Fruit fly (Drosophila melanogaster) whole organism, embryonic: Measurements from ENCODE around the gene CG14507.

ENCODE experiments used
- Abd-B ChIP-seq: fragments of 200-800 bp; sonication (Bioruptor generic); optimal IDR thresholded peaks from 2 replicates; lab custom pipeline; 2018; ENCODE audit warnings: missing biosample characterization, mild to moderate bottlenecking, missing genetic modification characterization, moderate library complexity
- Adf1 ChIP-seq: fragments of 200-800 bp; sonication (Bioruptor generic); IDR thresholded peaks from 2 replicates; pipeline ENCODE4 v1.3.6; 2022; ENCODE audit warnings: missing biosample characterization, missing genetic modification characterization
- Antp ChIP-seq: fragments of 200-800 bp; sonication (Bioruptor generic); optimal IDR thresholded peaks from 3 replicates; lab custom pipeline; 2016; ENCODE audit warnings: missing biosample characterization, missing genetic modification characterization
- BEAF-32 ChIP-seq: fragments of 200-800 bp; sonication (Bioruptor generic); optimal IDR thresholded peaks from 3 replicates; lab custom pipeline; 2017; ENCODE audit warnings: missing biosample characterization, missing genetic modification characterization, mild to moderate bottlenecking, moderate library complexity, missing genetic modification reagents
- CG10209 ChIP-seq: fragments of 200-800 bp; sonication (Bioruptor generic); optimal IDR thresholded peaks from 3 replicates; lab custom pipeline; 2017; ENCODE audit warnings: missing biosample characterization, mild to moderate bottlenecking, missing genetic modification characterization, missing genetic modification reagents
- CG11504 ChIP-seq: fragments of 200-800 bp; sonication (Bioruptor generic); optimal IDR thresholded peaks from 3 replicates; lab custom pipeline; 2019; ENCODE audit warnings: missing biosample characterization, mild to moderate bottlenecking, missing genetic modification characterization, moderate library complexity
- CG12744 ChIP-seq: fragments of 200-800 bp; sonication (Bioruptor generic); optimal IDR thresholded peaks from 2 replicates; lab custom pipeline; 2016; ENCODE audit warnings: missing biosample characterization, missing genetic modification characterization
- CG13894 ChIP-seq: fragments of 200-800 bp; sonication (Bioruptor generic); optimal IDR thresholded peaks from 3 replicates; lab custom pipeline; 2018; ENCODE audit warnings: missing biosample characterization, mild to moderate bottlenecking, missing genetic modification characterization, moderate library complexity
- CG15269 ChIP-seq: fragments of 200-800 bp; sonication (Bioruptor generic); optimal IDR thresholded peaks from 2 replicates; lab custom pipeline; 2018; ENCODE audit warnings: missing biosample characterization, mild to moderate bottlenecking, missing genetic modification characterization, moderate library complexity
- CG16863 ChIP-seq: fragments of 200-800 bp; sonication (Bioruptor generic); optimal IDR thresholded peaks from 3 replicates; lab custom pipeline; 2016; ENCODE audit warnings: missing biosample characterization, missing genetic modification characterization
- CG17361 ChIP-seq: fragments of 200-800 bp; sonication (Bioruptor generic); IDR thresholded peaks from 3 replicates; pipeline ENCODE4 v1.3.6; 2022; ENCODE audit warnings: missing biosample characterization, missing genetic modification characterization
- CG2678 ChIP-seq: fragments of 200-800 bp; sonication (Bioruptor generic); optimal IDR thresholded peaks from 3 replicates; lab custom pipeline; 2019; ENCODE audit warnings: missing biosample characterization, mild to moderate bottlenecking, missing genetic modification characterization, moderate library complexity
- CG34224 ChIP-seq: fragments of 200-800 bp; sonication (Bioruptor generic); IDR thresholded peaks from 3 replicates; pipeline ENCODE4 v1.3.6; 2022; ENCODE audit warnings: missing biosample characterization, missing genetic modification characterization; ENCODE audit not compliant: partially characterized antibody
- CG34376 ChIP-seq: fragments of 200-800 bp; sonication (Bioruptor generic); optimal IDR thresholded peaks from 2 replicates; lab custom pipeline; 2018; ENCODE audit warnings: missing biosample characterization, mild to moderate bottlenecking, missing genetic modification characterization
- CG4328 ChIP-seq: fragments of 200-800 bp; sonication (Bioruptor generic); optimal IDR thresholded peaks from 3 replicates; lab custom pipeline; 2017; ENCODE audit warnings: missing biosample characterization, missing genetic modification reagents, missing genetic modification characterization
- CG5180 ChIP-seq: fragments of 200-800 bp; sonication (Bioruptor generic); optimal IDR thresholded peaks from 3 replicates; lab custom pipeline; 2017; ENCODE audit warnings: missing biosample characterization, missing genetic modification characterization, mild to moderate bottlenecking, moderate library complexity, missing genetic modification reagents
- CG7745 ChIP-seq: fragments of 200-800 bp; sonication (Bioruptor generic); optimal IDR thresholded peaks from 2 replicates; lab custom pipeline; 2018; ENCODE audit warnings: missing biosample characterization, mild to moderate bottlenecking, missing genetic modification characterization, moderate library complexity
- CG7839 ChIP-seq: fragments of 200-800 bp; sonication (Bioruptor generic); optimal IDR thresholded peaks from 3 replicates; lab custom pipeline; 2018; ENCODE audit warnings: missing biosample characterization, mild to moderate bottlenecking, missing genetic modification characterization, moderate library complexity
- CG7928 ChIP-seq: fragments of 200-800 bp; sonication (Bioruptor generic); optimal IDR thresholded peaks from 2 replicates; lab custom pipeline; 2017; ENCODE audit warnings: missing biosample characterization, mild to moderate bottlenecking, missing genetic modification characterization
- CG8089 ChIP-seq: fragments of 200-800 bp; sonication (Bioruptor generic); optimal IDR thresholded peaks from 3 replicates; lab custom pipeline; 2016; ENCODE audit warnings: missing biosample characterization, missing genetic modification characterization
- D ChIP-seq, 2 experiments: fragments of 200-800 bp in 1 of 2; fragments of >200 bp in 1 of 2; sonication (Bioruptor generic) in 1 of 2; optimal IDR thresholded peaks; 2 replicates in 1 of 2; 3 replicates in 1 of 2; lab custom pipeline; 2017; ENCODE audit warnings: mild to moderate bottlenecking in 1 of 2, missing biosample characterization in 1 of 2, missing genetic modification characterization in 1 of 2, missing genetic modification reagents in 1 of 2
- Dp ChIP-seq: fragments of 200-800 bp; sonication (Bioruptor generic); optimal IDR thresholded peaks from 2 replicates; lab custom pipeline; 2018; ENCODE audit warnings: missing biosample characterization, mild to moderate bottlenecking, missing genetic modification characterization, moderate library complexity
- Ets65A ChIP-seq: fragments of 200-800 bp; sonication (Bioruptor generic); peaks from one replicate; lab custom pipeline; 2016; ENCODE audit warnings: missing biosample characterization, missing genetic modification characterization
- Gug ChIP-seq: fragments of 200-800 bp; sonication (Bioruptor generic); IDR thresholded peaks from 4 replicates; pipeline ENCODE4 v1.3.6; 2022; ENCODE audit warnings: missing biosample characterization, missing genetic modification characterization
- H15 ChIP-seq: fragments of 200-800 bp; sonication (Bioruptor generic); IDR thresholded peaks from 3 replicates; pipeline ENCODE4 v1.3.6; 2022; ENCODE audit warnings: missing biosample characterization, missing genetic modification characterization
- HLH3B ChIP-seq: fragments of 200-800 bp; sonication (Bioruptor generic); IDR thresholded peaks from 2 replicates; pipeline ENCODE4 v1.3.6; 2022; ENCODE audit warnings: missing biosample characterization, missing genetic modification characterization
- NC2α ChIP-seq: fragments of 200-800 bp; sonication (Bioruptor generic); optimal IDR thresholded peaks from 2 replicates; lab custom pipeline; 2016; ENCODE audit warnings: missing biosample characterization, missing genetic modification characterization
- Neu2 ChIP-seq: fragments of 200-800 bp; sonication (Bioruptor generic); optimal IDR thresholded peaks from 3 replicates; lab custom pipeline; 2016; ENCODE audit warnings: missing biosample characterization, missing genetic modification characterization, borderline replicate concordance
- aop ChIP-seq: fragments of 200-800 bp; sonication (Bioruptor generic); IDR thresholded peaks from 2 replicates; pipeline ENCODE4 v1.3.6; 2022; ENCODE audit warnings: missing biosample characterization, missing genetic modification characterization
- btn ChIP-seq: fragments of 200-800 bp; sonication (Bioruptor generic); optimal IDR thresholded peaks from 2 replicates; lab custom pipeline; 2016; ENCODE audit warnings: missing biosample characterization, missing genetic modification characterization
- dati ChIP-seq: fragments of 200-800 bp; sonication (Bioruptor generic); IDR thresholded peaks from 2 replicates; pipeline ENCODE4 v1.3.6; 2022; ENCODE audit warnings: missing biosample characterization, missing genetic modification characterization
- dmrt99B ChIP-seq: fragments of 200-800 bp; sonication (Bioruptor generic); optimal IDR thresholded peaks from 2 replicates; lab custom pipeline; 2018; ENCODE audit warnings: missing biosample characterization, mild to moderate bottlenecking, missing genetic modification characterization, moderate library complexity
- en ChIP-seq: fragments of 200-800 bp; sonication (Bioruptor generic); optimal IDR thresholded peaks from 2 replicates; lab custom pipeline; 2016; ENCODE audit warnings: missing biosample characterization, missing genetic modification characterization
- exex ChIP-seq: fragments of 200-800 bp; sonication (Bioruptor generic); optimal IDR thresholded peaks from 4 replicates; lab custom pipeline; 2018; ENCODE audit warnings: missing biosample characterization, mild to moderate bottlenecking, missing genetic modification characterization, moderate library complexity
- fd96Cb ChIP-seq: fragments of 200-800 bp; sonication (Bioruptor generic); optimal IDR thresholded peaks from 2 replicates; lab custom pipeline; 2018; ENCODE audit warnings: missing biosample characterization, mild to moderate bottlenecking, missing genetic modification characterization, moderate library complexity
- ftz-f1 ChIP-seq: fragments of 200-800 bp; sonication (Bioruptor generic); optimal IDR thresholded peaks from 2 replicates; lab custom pipeline; 2016; ENCODE audit warnings: missing biosample characterization, missing genetic modification characterization
- gfzf ChIP-seq: fragments of 200-800 bp; sonication (Bioruptor generic); optimal IDR thresholded peaks from 2 replicates; lab custom pipeline; 2016; ENCODE audit warnings: missing biosample characterization, mild to moderate bottlenecking, missing genetic modification characterization, moderate library complexity
- gt ChIP-seq: fragments of 200-800 bp; sonication (Bioruptor generic); IDR thresholded peaks from 2 replicates; pipeline ENCODE4 v1.3.6; 2022; ENCODE audit warnings: missing biosample characterization, missing genetic modification characterization
- inv ChIP-seq: fragments of 200-800 bp; sonication (Bioruptor generic); IDR thresholded peaks from 2 replicates; pipeline ENCODE4 v1.3.6; 2022; ENCODE audit warnings: missing biosample characterization, missing genetic modification characterization; ENCODE audit not compliant: partially characterized antibody
- ken ChIP-seq: fragments of 200-800 bp; sonication (Bioruptor generic); IDR thresholded peaks from 3 replicates; pipeline ENCODE4 v1.3.6; 2022; ENCODE audit warnings: missing biosample characterization, missing genetic modification characterization
- lilli ChIP-seq: fragments of 200-800 bp; sonication (Bioruptor generic); optimal IDR thresholded peaks from 3 replicates; lab custom pipeline; 2016; ENCODE audit warnings: missing biosample characterization, missing genetic modification characterization
- lmd ChIP-seq: fragments of 200-800 bp; sonication (Bioruptor generic); IDR thresholded peaks from 2 replicates; pipeline ENCODE4 v1.3.6; 2022; ENCODE audit warnings: missing biosample characterization, missing genetic modification characterization
- onecut ChIP-seq: fragments of 200-800 bp; sonication (Bioruptor generic); IDR thresholded peaks from 2 replicates; pipeline ENCODE4 v1.3.6; 2022; ENCODE audit warnings: missing biosample characterization, missing genetic modification characterization
- org-1 ChIP-seq: fragments of 200-800 bp; sonication (Bioruptor generic); optimal IDR thresholded peaks from 2 replicates; lab custom pipeline; 2017; ENCODE audit warnings: missing biosample characterization, missing genetic modification characterization
- pan ChIP-seq, 4 experiments: fragments of >200 bp in 3 of 4; fragments of 200-800 bp in 1 of 4; sonication (Bioruptor generic) in 1 of 4; optimal IDR thresholded peaks in 3 of 4; IDR thresholded peaks in 1 of 4; 2 replicates each; pipeline versions ENCODE4 v1.3.6 to Lab custom; 2017 to 2022; ENCODE audit warnings: missing biosample characterization in 2 of 4, missing genetic modification characterization in 2 of 4, mixed read lengths in 1 of 4
- pzg ChIP-seq: fragments of 200-800 bp; sonication (Bioruptor generic); optimal IDR thresholded peaks from 3 replicates; lab custom pipeline; 2018; ENCODE audit warnings: missing biosample characterization, mild to moderate bottlenecking, missing genetic modification characterization, moderate library complexity
- sc ChIP-seq, 3 experiments: fragments of >200 bp in 2 of 3; fragments of 200-800 bp in 1 of 3; sonication (Bioruptor generic) in 1 of 3; optimal IDR thresholded peaks; 2 replicates in 2 of 3; 3 replicates in 1 of 3; lab custom pipeline; 2017; ENCODE audit warnings: mild to moderate bottlenecking in 1 of 3, missing biosample characterization in 1 of 3, missing genetic modification characterization in 1 of 3, missing genetic modification reagents in 1 of 3
- unpg ChIP-seq: fragments of 200-800 bp; sonication (Bioruptor generic); optimal IDR thresholded peaks from 3 replicates; lab custom pipeline; 2018; ENCODE audit warnings: missing biosample characterization, mild to moderate bottlenecking, missing genetic modification characterization, moderate library complexity
- zfh2 ChIP-seq: fragments of 200-800 bp; sonication (Bioruptor generic); optimal IDR thresholded peaks from 2 replicates; lab custom pipeline; 2016; ENCODE audit warnings: missing biosample characterization, missing genetic modification characterization

Gene CG14507

dm6 chr3R:29218001-29218400, 9.5 kb downstream of the CG14507 start (continued):
- no peak for TF ChIP-seq gfzf (GFP tag; lab: Kevin White, UChicago)
- TF ChIP-seq org-1 (GFP tag; lab: Kevin White, UChicago), result no peak
- no peak for TF ChIP-seq pzg (GFP tag; lab: Kevin White, UChicago)
- no peak for TF ChIP-seq CG8089 (GFP tag; lab: Kevin White, UChicago)
- peak; percentile 11 for TF ChIP-seq fd96Cb (tag; lab: Kevin White, UChicago)
- TF ChIP-seq btn, result no peak
- no peak for TF ChIP-seq H15 (GFP tag; lab: Robert Waterston, UW)
- TF ChIP-seq Ets65A (GFP tag; lab: Kevin White, UChicago), result no peak
- TF ChIP-seq CG7839 (tag; lab: Kevin White, UChicago), result peak; percentile 22
- TF ChIP-seq CG7745 (tag; lab: Kevin White, UChicago), result no peak
- TF ChIP-seq aop (GFP tag; lab: Robert Waterston, UW), result no peak
- TF ChIP-seq onecut, result no peak
- no peak for TF ChIP-seq CG15269 (tag; lab: Kevin White, UChicago)
- no peak for TF ChIP-seq CG13894
- TF ChIP-seq inv (GFP tag; lab: Robert Waterston, UW), result no peak
- TF ChIP-seq Neu2 (GFP tag; lab: Kevin White, UChicago), result no peak
- TF ChIP-seq zfh2 (GFP tag; lab: Kevin White, UChicago), result no peak
- peak; percentile 19 for TF ChIP-seq CG2678
- TF ChIP-seq lilli, result no peak
- no peak for TF ChIP-seq ftz-f1 (GFP tag; lab: Kevin White, UChicago)
- no peak for TF ChIP-seq ken (GFP tag; lab: Robert Waterston, UW)
- peak; percentile 5 for TF ChIP-seq unpg (GFP tag; lab: Kevin White, UChicago)
- no peak for TF ChIP-seq dati (GFP tag; lab: Robert Waterston, UW)
- TF ChIP-seq CG16863 (GFP tag; lab: Kevin White, UChicago), result no peak
- no peak for TF ChIP-seq CG34376 (GFP tag; lab: Kevin White, UChicago)
- TF ChIP-seq exex (tag; lab: Kevin White, UChicago), result no peak
- TF ChIP-seq CG12744 (GFP tag; lab: Kevin White, UChicago), result no peak
- no peak for TF ChIP-seq HLH3B (GFP tag; lab: Robert Waterston, UW)
- no peak for TF ChIP-seq gt
- TF ChIP-seq BEAF-32 (GFP tag; lab: Kevin White, UChicago), result no peak
- TF ChIP-seq sc (optimal IDR thresholded peaks at IDR 0.05; lab: Kevin White, UChicago), result no peak
- no peak for TF ChIP-seq sc (GFP tag; optimal IDR thresholded peaks at IDR 0.05; lab: Kevin White, UChicago)
- no peak for TF ChIP-seq Dp (GFP tag; lab: Kevin White, UChicago)
- no peak for TF ChIP-seq pan (optimal IDR thresholded peaks at IDR 0.05; lab: Kevin White, UChicago)
- no peak for TF ChIP-seq pan (GFP tag; optimal IDR thresholded peaks at IDR 0.05 in 1 of 2, IDR thresholded peaks at IDR 0.05 in 1 of 2)
- no peak for TF ChIP-seq lmd (GFP tag; lab: Robert Waterston, UW)
- TF ChIP-seq dmrt99B, result peak; percentile 48
- no peak for TF ChIP-seq CG5180 (GFP tag; lab: Kevin White, UChicago)
- TF ChIP-seq CG17361, result 0 out of 3 replicates have a peak, but pooled peaks have one; percentile 15
- TF ChIP-seq en (GFP tag; lab: Kevin White, UChicago), result no peak
- no peak for TF ChIP-seq CG7928
- TF ChIP-seq CG10209, result no peak
- no peak for TF ChIP-seq Abd-B
- no peak for TF ChIP-seq Adf1 (GFP tag; lab: Robert Waterston, UW)
- TF ChIP-seq CG4328 (GFP tag; lab: Kevin White, UChicago), result no peak
- no peak for TF ChIP-seq Gug (GFP tag; lab: Robert Waterston, UW)
- TF ChIP-seq Antp, result no peak
- TF ChIP-seq D (optimal IDR thresholded peaks at IDR 0.05; lab: Kevin White, UChicago), result no peak
- TF ChIP-seq D (GFP tag; optimal IDR thresholded peaks at IDR 0.05; lab: Kevin White, UChicago), result no peak
- TF ChIP-seq CG34224 (GFP tag; lab: Robert Waterston, UW), result no peak
- peak; percentile 16 for TF ChIP-seq CG11504 (tag; lab: Kevin White, UChicago)
- TF ChIP-seq NC2α (GFP tag; lab: Kevin White, UChicago), result no peak
